Worm (Caenorhabditis elegans): Measurements from ENCODE around the gene spp-20.
"Not testable (repeated sequence)": the region's sequence is repeated elsewhere in the genome, so short reads cannot be mapped to it uniquely, and the experiment has no call there.

spp-20 gene

ce11 chrV:6581762-6582161 is 23.8 kb upstream of the spp-20 start, which contains the start of gene ZK1055.4:
Gene ZK1055.4 (plus strand): TSS chrV:6582062.
- not testable (repeated sequence) for TF ChIP-seq fkh-2 (tag; optimal IDR thresholded peaks at IDR 0.05); hmg-11 (tag; optimal IDR thresholded peaks at IDR 0.05); ama-1 (optimal IDR thresholded peaks at IDR 0.05)

ce11 chrV:6579992-6580391 is 22.0 kb upstream of the spp-20 start, which contains the start of gene EGAP9.3:
Gene EGAP9.3 (minus strand): TSS chrV:6580122.
- TF ChIP-seq elt-2 (tag; optimal IDR thresholded peaks at IDR 0.05) (peak; percentile 34), pqm-1 (tag; optimal IDR thresholded peaks at IDR 0.05) (peak; percentile 21), skn-1 (tag; optimal IDR thresholded peaks at IDR 0.05) (no peak)

- TF ChIP-seq lin-39 (tag; optimal IDR thresholded peaks at IDR 0.05), result no peak
- TF ChIP-seq aly-2 (tag; optimal IDR thresholded peaks at IDR 0.05), result no peak
- TF ChIP-seq ceh-28 (tag; optimal IDR thresholded peaks at IDR 0.05), result no peak
- no peak for TF ChIP-seq ZK546.5 (tag; optimal IDR thresholded peaks at IDR 0.05)
- TF ChIP-seq sea-2 (GFP tag; optimal IDR thresholded peaks at IDR 0.05), result no peak
- TF ChIP-seq fkh-2 (tag; optimal IDR thresholded peaks at IDR 0.05), result no peak
- TF ChIP-seq ceh-16 (tag; optimal IDR thresholded peaks at IDR 0.05), result no peak
- TF ChIP-seq unc-62 (GFP tag; optimal IDR thresholded peaks at IDR 0.05), result no peak
- TF ChIP-seq ceh-9 (tag; optimal IDR thresholded peaks at IDR 0.05), result no peak
- no peak for TF ChIP-seq elt-1 (tag; optimal IDR thresholded peaks at IDR 0.05)
- no peak for TF ChIP-seq ama-1 (optimal IDR thresholded peaks at IDR 0.05)
- TF ChIP-seq lsy-12 (tag; optimal IDR thresholded peaks at IDR 0.05), result no peak
- no peak for TF ChIP-seq mdl-1 (tag; optimal IDR thresholded peaks at IDR 0.05)
- TF ChIP-seq nfya-1 (tag; optimal IDR thresholded peaks at IDR 0.05; ENCODE audit: insufficient read depth), result no peak
- TF ChIP-seq nhr-43 (tag; optimal IDR thresholded peaks at IDR 0.05; ENCODE audit: poor library complexity, severe bottlenecking), result no peak
- no peak for TF ChIP-seq zag-1 (tag; optimal IDR thresholded peaks at IDR 0.05)
These were observed 18.6 kb upstream of the spp-20 start, which contains the start of gene EGAP9.4 for ce11 chrV:6576567-6576966. Gene EGAP9.4 (plus strand): TSS chrV:6576867.

- TF ChIP-seq egl-5 (tag; optimal IDR thresholded peaks at IDR 0.05) (no peak), ztf-11 (tag; optimal IDR thresholded peaks at IDR 0.05) (no peak), R02D3.7 (tag; optimal IDR thresholded peaks at IDR 0.05) (no peak), skn-1 (tag; optimal IDR thresholded peaks at IDR 0.05) (no peak), pqm-1 (tag; optimal IDR thresholded peaks at IDR 0.05) (peak; percentile 74), egl-27 (tag; optimal IDR thresholded peaks at IDR 0.05) (no peak), ama-1 (optimal IDR thresholded peaks at IDR 0.05) (no peak), lin-39 (tag; optimal IDR thresholded peaks at IDR 0.05) (no peak), fkh-10 (GFP tag; optimal IDR thresholded peaks at IDR 0.05) (no peak), nhr-43 (tag; optimal IDR thresholded peaks at IDR 0.05; ENCODE audit: poor library complexity, severe bottlenecking) (no peak), nhr-11 (tag; optimal IDR thresholded peaks at IDR 0.05) (no peak), lsy-12 (tag; optimal IDR thresholded peaks at IDR 0.05) (no peak), nhr-77 (tag; optimal IDR thresholded peaks at IDR 0.05) (no peak), nhr-76 (tag; optimal IDR thresholded peaks at IDR 0.05) (no peak), elt-2 (tag; optimal IDR thresholded peaks at IDR 0.05) (peak; percentile 92), nfya-1 (tag; optimal IDR thresholded peaks at IDR 0.05; ENCODE audit: insufficient read depth) (no peak), nhr-67 (tag; optimal IDR thresholded peaks at IDR 0.05) (no peak), ceh-16 (tag; optimal IDR thresholded peaks at IDR 0.05) (no peak), mdl-1 (tag; optimal IDR thresholded peaks at IDR 0.05) (no peak), zag-1 (tag; optimal IDR thresholded peaks at IDR 0.05) (no peak), nhr-237 (tag; optimal IDR thresholded peaks at IDR 0.05) (no peak), nhr-25 (tag; optimal IDR thresholded peaks at IDR 0.05) (no peak), unc-62 (GFP tag; optimal IDR thresholded peaks at IDR 0.05) (no peak), ceh-82 (tag; optimal IDR thresholded peaks at IDR 0.05) (no peak), sea-2 (GFP tag; optimal IDR thresholded peaks at IDR 0.05) (no peak), ZK546.5 (tag; optimal IDR thresholded peaks at IDR 0.05) (no peak), snpc-4 (tag; optimal IDR thresholded peaks at IDR 0.05) (no peak), fkh-2 (tag; optimal IDR thresholded peaks at IDR 0.05) (no peak), nhr-12 (tag; optimal IDR thresholded peaks at IDR 0.05) (no peak), ceh-9 (tag; optimal IDR thresholded peaks at IDR 0.05) (no peak), pha-4 (tag; optimal IDR thresholded peaks at IDR 0.05) (peak; percentile 56), jun-1 (tag; optimal IDR thresholded peaks at IDR 0.05) (peak; percentile 45), lin-15B (tag; optimal IDR thresholded peaks at IDR 0.05) (no peak), elt-1 (tag; optimal IDR thresholded peaks at IDR 0.05) (no peak), elt-3 (tag; optimal IDR thresholded peaks at IDR 0.05) (no peak)
These were observed 17.6 kb upstream of the spp-20 start, which contains the start of gene fut-2 for ce11 chrV:6575406-6576130. Gene fut-2 (minus strand): TSS chrV:6575890.

All from whole organism, L3 larva.